Worm (Caenorhabditis elegans) whole organism, midembryonic: ENCODE data around the gene F55B11.6.

Source experiments
- cog-1 ChIP-seq: sonication (generic microtip); optimal IDR thresholded peaks from 2 replicates; lab custom pipeline; 2016; ENCODE audit warnings: missing genetic modification characterization, missing compliant biosample characterization
- flt-1 ChIP-seq: fragments of 200-800 bp; sonication (Bioruptor generic); IDR thresholded peaks from 2 replicates; pipeline ENCODE4 v1.3.6; 2022; ENCODE audit warnings: missing genetic modification characterization, missing compliant biosample characterization
- klf-2 ChIP-seq: fragments of 200-800 bp; sonication (Bioruptor generic); conservative IDR thresholded peaks from 2 replicates; pipeline ENCODE4 v1.3.6; 2022; ENCODE audit warnings: missing genetic modification reagents, missing genetic modification characterization, missing compliant biosample characterization
- ref-1 ChIP-seq: fragments of 200-800 bp; sonication (Bioruptor generic); conservative IDR thresholded peaks from 2 replicates; pipeline ENCODE4 v1.3.6; 2022; ENCODE audit warnings: missing genetic modification reagents, missing genetic modification characterization, missing compliant biosample characterization
- ztf-23 ChIP-seq: fragments of 200-800 bp; sonication (Bioruptor generic); IDR thresholded peaks from 2 replicates; pipeline ENCODE4 v1.3.6; 2022; ENCODE audit warnings: missing genetic modification reagents, missing genetic modification characterization, missing compliant biosample characterization

DNA sequence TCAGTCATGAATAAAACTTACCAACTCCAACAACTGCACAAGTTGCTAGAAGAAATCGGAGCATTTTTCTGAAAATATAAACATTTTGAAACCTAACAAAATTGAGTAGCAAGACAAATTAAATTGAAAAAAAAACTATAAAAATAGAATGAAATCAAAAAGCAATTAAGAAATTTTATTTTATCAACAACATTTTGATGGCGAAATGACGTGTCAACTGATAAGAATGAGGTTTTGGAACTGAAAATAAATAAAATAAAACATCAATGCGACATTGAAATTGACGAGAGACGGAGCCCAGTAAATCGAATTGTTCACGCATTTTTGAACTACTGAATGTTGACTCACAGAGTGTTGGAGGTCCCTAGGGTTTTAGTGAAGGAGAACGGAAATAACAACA is 13.8 kb upstream of the F55B11.6 start, which contains the start of gene F55B11.4:
- no peak for TF ChIP-seq flt-1 (GFP tag; lab: Robert Waterston, UW)
- TF ChIP-seq ztf-23 (GFP tag; lab: Robert Waterston, UW): no peak
- TF ChIP-seq ref-1 (GFP tag; lab: Robert Waterston, UW): no peak
- no peak for TF ChIP-seq klf-2 (GFP tag; lab: Robert Waterston, UW)
- no peak for TF ChIP-seq cog-1 (tag; lab: Kevin White, UChicago)
